Worm (Caenorhabditis elegans) whole organism, L2 larva: ENCODE results near the gene pdf-1.
A peak's percentile ranks its signal among the peaks of the same experiment; 100 is the strongest.

Experiments
- C34F6.9 ChIP-seq: fragments of 150-350 bp; optimal IDR thresholded peaks from 2 replicates; lab custom pipeline; 2014; ENCODE audit warnings: missing biosample characterization, missing genetic modification characterization
- F13H6.1 ChIP-seq: sonication (generic microtip); optimal IDR thresholded peaks from 2 replicates; lab custom pipeline; 2016; ENCODE audit warnings: missing genetic modification characterization, missing compliant biosample characterization
- R02D3.7 ChIP-seq: fragments of 150-350 bp; optimal IDR thresholded peaks from 2 replicates; lab custom pipeline; 2014; ENCODE audit warnings: missing biosample characterization, missing genetic modification characterization
- ZK546.5 ChIP-seq: sonication (generic microtip); optimal IDR thresholded peaks from 2 replicates; lab custom pipeline; 2017; ENCODE audit warnings: missing biosample characterization, missing genetic modification characterization
- alr-1 ChIP-seq: fragments of 150-350 bp; optimal IDR thresholded peaks from 2 replicates; lab custom pipeline; 2014; ENCODE audit warnings: missing biosample characterization, missing genetic modification characterization
- aly-2 ChIP-seq: fragments of 150-350 bp; optimal IDR thresholded peaks from 2 replicates; lab custom pipeline; 2014; ENCODE audit warnings: missing biosample characterization, missing genetic modification characterization
- blmp-1 ChIP-seq: sonication (generic microtip); optimal IDR thresholded peaks from 2 replicates; lab custom pipeline; 2017; ENCODE audit warnings: missing genetic modification characterization, mild to moderate bottlenecking, missing compliant biosample characterization, antibody characterized with exemption, moderate library complexity; ENCODE audit not compliant: insufficient read depth
- ceh-82 ChIP-seq: fragments of 150-350 bp; optimal IDR thresholded peaks from 2 replicates; lab custom pipeline; 2014; ENCODE audit warnings: missing biosample characterization, missing genetic modification characterization
- crh-2 ChIP-seq: sonication (generic microtip); optimal IDR thresholded peaks from 2 replicates; lab custom pipeline; 2017; ENCODE audit warnings: missing biosample characterization, missing genetic modification characterization
- egl-27 ChIP-seq: sonication (generic microtip); optimal IDR thresholded peaks from 3 replicates; lab custom pipeline; 2017; ENCODE audit warnings: missing biosample characterization, missing genetic modification reagents, missing genetic modification characterization
- fos-1 ChIP-seq: fragments of 150-350 bp; optimal IDR thresholded peaks from 2 replicates; lab custom pipeline; 2014; ENCODE audit warnings: missing biosample characterization, missing genetic modification characterization
- lin-13 ChIP-seq: fragments of 150-350 bp; optimal IDR thresholded peaks from 2 replicates; lab custom pipeline; 2014; ENCODE audit warnings: missing biosample characterization, missing genetic modification reagents, missing genetic modification characterization
- lsy-2 ChIP-seq, 2 experiments: fragments of 150-350 bp in 1 of 2; sonication (generic microtip) in 1 of 2; optimal IDR thresholded peaks; 2 replicates each; lab custom pipeline; 2014 to 2017; ENCODE audit warnings: missing biosample characterization in 2 of 2, missing genetic modification characterization in 2 of 2
- mab-5 ChIP-seq: fragments of 150-350 bp; optimal IDR thresholded peaks from 2 replicates; lab custom pipeline; 2014; ENCODE audit warnings: missing biosample characterization, missing genetic modification characterization
- mdl-1 ChIP-seq, 2 experiments: fragments of 150-350 bp in 1 of 2; sonication (generic microtip) in 1 of 2; optimal IDR thresholded peaks; 2 replicates each; lab custom pipeline; 2017; ENCODE audit warnings: missing biosample characterization in 2 of 2, missing genetic modification characterization in 2 of 2
- nhr-11 ChIP-seq: fragments of 150-350 bp; optimal IDR thresholded peaks from 2 replicates; lab custom pipeline; 2014; ENCODE audit warnings: missing biosample characterization, missing genetic modification characterization
- nhr-12 ChIP-seq: fragments of 150-350 bp; optimal IDR thresholded peaks from 2 replicates; lab custom pipeline; 2014; ENCODE audit warnings: missing biosample characterization, missing genetic modification characterization
- nhr-129 ChIP-seq: fragments of 150-350 bp; optimal IDR thresholded peaks from 2 replicates; lab custom pipeline; 2014; ENCODE audit warnings: missing biosample characterization, missing genetic modification characterization
- nhr-23 ChIP-seq: fragments of 150-350 bp; optimal IDR thresholded peaks from 2 replicates; lab custom pipeline; 2014; ENCODE audit warnings: missing biosample characterization, missing genetic modification reagents, missing genetic modification characterization
- nhr-237 ChIP-seq: fragments of 150-350 bp; optimal IDR thresholded peaks from 2 replicates; lab custom pipeline; 2014; ENCODE audit warnings: missing biosample characterization, missing genetic modification characterization
- nhr-25 ChIP-seq: fragments of 150-350 bp; sonication (generic microtip); optimal IDR thresholded peaks from 3 replicates; lab custom pipeline; 2014; ENCODE audit warnings: missing biosample characterization, missing genetic modification characterization
- nhr-6 ChIP-seq: fragments of 150-350 bp; optimal IDR thresholded peaks from 2 replicates; lab custom pipeline; 2014; ENCODE audit warnings: missing biosample characterization, missing genetic modification characterization
- nhr-77 ChIP-seq: fragments of 150-350 bp; optimal IDR thresholded peaks from 2 replicates; lab custom pipeline; 2014; ENCODE audit warnings: missing biosample characterization, missing genetic modification characterization
- peb-1 ChIP-seq: fragments of 150-350 bp; optimal IDR thresholded peaks from 2 replicates; lab custom pipeline; 2014; ENCODE audit warnings: missing biosample characterization, missing genetic modification characterization
- skn-1 ChIP-seq: sonication (generic microtip); optimal IDR thresholded peaks from 2 replicates; lab custom pipeline; 2017; ENCODE audit warnings: missing biosample characterization, missing genetic modification characterization
- sma-3 ChIP-seq: sonication (generic microtip); optimal IDR thresholded peaks from 2 replicates; lab custom pipeline; 2016; ENCODE audit warnings: missing genetic modification reagents, missing genetic modification characterization, missing compliant biosample characterization
- sma-9 ChIP-seq, 2 experiments: fragments of 150-350 bp in 1 of 2; sonication (generic microtip) in 1 of 2; optimal IDR thresholded peaks; 2 replicates each; lab custom pipeline; 2014 to 2016; ENCODE audit warnings: missing genetic modification characterization in 2 of 2, mild to moderate bottlenecking in 1 of 2, missing biosample characterization in 1 of 2, missing compliant biosample characterization in 1 of 2, missing genetic modification reagents in 1 of 2, moderate library complexity in 1 of 2
- snpc-4 ChIP-seq: fragments of 150-350 bp; optimal IDR thresholded peaks from 2 replicates; lab custom pipeline; 2014; ENCODE audit warnings: missing biosample characterization, missing genetic modification characterization
- unc-55 ChIP-seq: fragments of 150-350 bp; sonication (generic microtip); optimal IDR thresholded peaks from 3 replicates; lab custom pipeline; 2014; ENCODE audit warnings: missing biosample characterization, missing genetic modification reagents, missing genetic modification characterization
- unc-62 ChIP-seq: fragments of 150-350 bp; optimal IDR thresholded peaks from 2 replicates; lab custom pipeline; 2014; ENCODE audit warnings: missing biosample characterization, missing genetic modification reagents, missing genetic modification characterization
- ztf-1 ChIP-seq: fragments of 200-800 bp; sonication (Bioruptor generic); conservative IDR thresholded peaks from 2 replicates; pipeline ENCODE4 v1.3.6; 2022; ENCODE audit warnings: missing genetic modification characterization, missing compliant biosample characterization
- ztf-11 ChIP-seq: sonication (generic microtip); optimal IDR thresholded peaks from 2 replicates; lab custom pipeline; 2017; ENCODE audit warnings: missing biosample characterization, missing genetic modification characterization

Gene pdf-1

DNA sequence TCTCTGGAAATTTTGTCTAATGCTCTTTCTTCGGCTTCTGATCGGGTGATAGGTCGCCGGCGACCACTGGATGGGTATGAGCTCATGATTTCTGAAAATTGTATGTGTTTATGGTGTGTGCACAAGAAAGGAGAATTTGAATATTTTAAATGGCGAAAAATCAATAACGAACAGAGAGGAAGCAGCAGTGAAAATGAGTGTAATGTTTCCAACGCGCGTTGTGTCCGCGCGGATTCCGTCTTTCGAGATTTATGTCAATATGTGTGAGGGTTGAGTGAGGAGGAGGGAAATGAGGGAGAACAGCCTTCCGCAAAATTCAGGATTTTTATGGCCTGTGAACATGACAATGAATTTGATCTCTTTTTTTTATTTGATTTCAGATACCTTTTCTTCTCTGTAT lies 16.4 kb upstream of the pdf-1 start, which contains the start of gene flap-1:
Gene flap-1 (minus strand): TSS at position 101 of the 400 bp plus-strand sequence.
- TF ChIP-seq mdl-1 (tag; optimal IDR thresholded peaks at IDR 0.05; lab: Kevin White, UChicago): no peak
- TF ChIP-seq nhr-25: no peak
- no peak for TF ChIP-seq ZK546.5 (tag; lab: Kevin White, UChicago)
- no peak for TF ChIP-seq aly-2 (tag; lab: Kevin White, UChicago)
- TF ChIP-seq F13H6.1: no peak
- TF ChIP-seq peb-1 (tag; lab: Kevin White, UChicago): no peak

DNA sequence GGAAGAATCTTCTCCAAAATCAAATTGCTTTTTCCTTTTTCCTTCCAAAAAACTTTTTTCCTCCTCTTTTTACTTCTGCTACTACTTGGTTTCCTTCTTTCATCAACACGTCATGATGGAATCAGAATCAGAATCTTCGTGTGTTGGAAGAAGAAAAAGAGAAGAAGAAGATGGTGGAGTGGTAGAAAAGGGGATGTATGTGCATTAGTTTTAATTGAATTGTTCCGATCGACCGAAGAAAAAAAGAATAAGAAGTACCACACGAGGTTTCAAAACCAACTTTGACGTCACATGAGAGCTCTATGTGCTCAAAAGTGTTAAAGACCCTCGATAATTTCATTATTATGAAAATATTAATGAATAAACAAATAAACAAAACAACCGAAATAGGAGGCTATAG lies 2.6 kb upstream of the pdf-1 start:
- no peak for TF ChIP-seq snpc-4
- TF ChIP-seq R02D3.7 (tag; lab: Kevin White, UChicago): no peak
- peak in 1 of 2 experiments; percentile 2 for TF ChIP-seq lsy-2 (tag; optimal IDR thresholded peaks at IDR 0.05; lab: Kevin White, UChicago)
- TF ChIP-seq nhr-129 (tag; lab: Kevin White, UChicago): no peak

DNA sequence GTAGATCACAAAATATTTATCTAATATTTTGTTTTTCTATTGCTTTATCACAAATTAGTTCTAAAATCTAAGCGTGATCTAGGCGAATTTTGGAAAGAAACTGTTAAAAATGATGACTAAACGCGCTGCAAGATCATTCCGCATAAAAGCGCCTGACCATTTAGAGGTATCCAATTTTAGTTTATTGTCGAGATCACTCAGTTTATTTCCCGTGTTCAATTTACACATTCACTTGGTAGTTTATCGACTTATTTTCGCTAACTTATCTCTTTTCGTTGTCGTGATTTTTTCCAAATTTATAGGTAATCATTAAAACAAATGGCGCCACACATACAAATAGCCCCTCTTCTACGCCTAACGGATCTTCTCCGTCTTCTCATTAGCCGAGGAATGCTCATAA lies 5.9 kb downstream of the pdf-1 start, which contains the start of gene T07E3.2:
Gene T07E3.2 (plus strand): TSS at position 301 of the 400 bp plus-strand sequence.
- TF ChIP-seq nhr-12 (no peak), mab-5 (tag; lab: Kevin White, UChicago) (no peak), nhr-77 (tag; lab: Kevin White, UChicago) (no peak), lsy-2 (tag; optimal IDR thresholded peaks at IDR 0.05; lab: Kevin White, UChicago) (no peak), aly-2 (tag; lab: Kevin White, UChicago) (no peak), ztf-11 (tag; lab: Kevin White, UChicago) (no peak), ceh-82 (tag; lab: Kevin White, UChicago) (no peak), lin-13 (no peak), nhr-23 (tag; lab: Kevin White, UChicago) (no peak), ztf-1 (GFP tag; lab: Robert Waterston, UW) (no peak)
- TF ChIP-seq, all 48 proteins: peak for 0

DNA sequence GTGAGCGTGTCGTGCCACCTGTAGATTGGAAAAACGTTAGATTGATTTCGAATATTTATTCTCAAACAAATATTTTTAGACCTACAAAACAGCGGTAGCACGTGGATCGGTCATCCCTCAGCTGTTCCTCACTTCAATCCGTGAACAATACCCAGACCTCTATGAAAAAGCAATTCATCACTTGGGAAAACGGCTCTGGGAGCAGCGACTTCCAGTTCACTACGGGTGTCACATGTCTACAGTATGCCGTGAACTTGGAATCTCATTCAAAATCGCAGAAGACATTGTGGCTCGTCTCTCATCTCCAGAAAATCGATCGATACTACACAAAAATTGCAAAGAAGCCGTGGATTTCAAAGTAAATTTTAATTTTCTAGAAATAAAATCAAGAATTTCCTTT lies 7.8 kb downstream of the pdf-1 start:
- TF ChIP-seq lsy-2 (tag; optimal IDR thresholded peaks at IDR 0.05; lab: Kevin White, UChicago): peak in 1 of 2 experiments; percentile 26
- no peak for TF ChIP-seq unc-55 (GFP tag; lab: Kevin White, UChicago)
- TF ChIP-seq R02D3.7 (tag; lab: Kevin White, UChicago): no peak
- TF ChIP-seq alr-1 (tag; lab: Kevin White, UChicago): no peak

DNA sequence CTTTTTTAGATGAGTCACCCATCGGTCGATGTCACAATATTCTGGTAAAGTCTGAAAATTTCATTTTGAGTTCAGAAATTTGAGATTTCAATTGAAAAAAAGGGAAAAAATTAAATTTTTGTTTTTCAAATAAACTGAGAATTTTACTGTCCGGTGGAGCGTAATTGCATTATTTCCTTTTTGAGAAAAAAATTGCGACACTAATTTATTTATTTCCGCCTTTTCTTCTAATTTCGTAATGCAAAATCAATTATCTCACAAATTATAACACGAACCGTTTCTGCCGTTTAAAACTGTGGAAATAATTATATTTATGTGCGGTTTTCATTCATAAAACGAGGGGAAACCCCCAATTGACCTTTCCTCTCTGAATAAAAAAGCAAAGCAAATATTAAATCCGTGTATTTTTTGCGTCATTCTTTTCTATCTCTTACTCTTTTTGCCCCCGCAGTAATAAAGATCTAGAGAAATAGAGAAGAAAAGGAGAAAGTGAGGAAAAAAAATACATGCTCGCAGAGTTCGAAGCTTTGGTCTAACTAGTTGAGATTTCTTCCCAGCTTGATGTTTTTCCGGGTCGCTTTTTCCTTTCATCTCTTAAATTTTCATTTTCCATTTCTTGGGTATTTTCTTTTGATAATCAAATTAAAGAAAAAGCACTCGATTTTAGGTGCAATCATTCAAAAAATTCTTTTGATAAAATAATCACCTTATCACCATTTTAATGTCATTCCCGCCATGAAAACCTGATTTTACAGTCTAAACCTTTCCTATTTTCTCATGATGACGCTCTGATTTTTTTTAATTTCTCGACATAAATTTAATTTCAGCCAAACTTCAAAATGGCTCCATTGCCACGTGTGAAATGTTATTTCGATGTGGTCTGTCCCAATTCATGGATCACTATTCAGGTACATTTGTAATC lies 9.0 kb downstream of the pdf-1 start, which contains the start of the genes brc-2 and T07E3.3:
Gene brc-2 (minus strand): TSS at position 51 of the 922 bp plus-strand sequence.
Gene T07E3.3 (plus strand): TSS at position 822 of the 922 bp plus-strand sequence.
- peak; percentile 65 for TF ChIP-seq fos-1 (tag; lab: Kevin White, UChicago)
- TF ChIP-seq lsy-2 (tag; optimal IDR thresholded peaks at IDR 0.05; lab: Kevin White, UChicago): peak in 1 of 2 experiments; percentile 11
- TF ChIP-seq nhr-129 (tag; lab: Kevin White, UChicago): peak; percentile 2
- peak; percentile 13 for TF ChIP-seq unc-55 (GFP tag; lab: Kevin White, UChicago)
- no peak for TF ChIP-seq nhr-11 (tag; lab: Kevin White, UChicago)
- TF ChIP-seq C34F6.9 (tag; lab: Kevin White, UChicago): peak; percentile 52
- TF ChIP-seq sma-9 (GFP tag; optimal IDR thresholded peaks at IDR 0.05; lab: Kevin White, UChicago): peak; percentile 2
- TF ChIP-seq sma-9 (tag; optimal IDR thresholded peaks at IDR 0.05; lab: Kevin White, UChicago): no peak
- TF ChIP-seq F13H6.1: no peak

DNA sequence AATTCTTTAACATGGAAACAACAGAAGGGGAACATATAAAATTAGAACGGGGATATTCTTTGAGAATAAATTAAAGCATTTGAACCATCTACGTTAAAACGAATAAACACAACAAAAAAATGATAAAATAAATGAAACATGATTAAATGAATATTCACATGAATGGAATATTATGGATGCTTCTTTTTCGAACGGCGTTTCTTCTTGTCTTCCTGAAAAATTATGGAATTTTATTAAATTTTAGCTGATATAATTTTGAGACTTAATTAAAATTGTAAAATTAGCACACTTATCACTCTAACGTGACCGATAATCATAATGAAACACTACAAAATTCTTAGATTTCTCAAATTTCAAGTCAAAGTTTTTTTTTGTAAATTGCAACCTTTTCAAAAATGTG lies 11.7 kb downstream of the pdf-1 start:
- TF ChIP-seq nhr-6 (tag; lab: Kevin White, UChicago) (no peak), ztf-1 (GFP tag; lab: Robert Waterston, UW) (no peak), unc-62 (GFP tag; lab: Kevin White, UChicago) (no peak), crh-2 (tag; lab: Kevin White, UChicago) (no peak), nhr-77 (tag; lab: Kevin White, UChicago) (no peak), ceh-82 (tag; lab: Kevin White, UChicago) (no peak), snpc-4 (no peak), blmp-1 (tag; lab: Kevin White, UChicago) (no peak), ztf-11 (tag; lab: Kevin White, UChicago) (no peak), egl-27 (tag; lab: Kevin White, UChicago) (no peak), sma-3 (no peak), lsy-2 (tag; optimal IDR thresholded peaks at IDR 0.05; lab: Kevin White, UChicago) (no peak), fos-1 (tag; lab: Kevin White, UChicago) (no peak), nhr-129 (tag; lab: Kevin White, UChicago) (no peak), skn-1 (tag; lab: Kevin White, UChicago) (no peak), aly-2 (tag; lab: Kevin White, UChicago) (no peak), alr-1 (tag; lab: Kevin White, UChicago) (no peak), nhr-237 (tag; lab: Kevin White, UChicago) (no peak)
